Fruit fly (Drosophila melanogaster) whole organism, wandering third instar larva: ENCODE results near the gene BBS8.

ENCODE experiments used
- Abd-B ChIP-seq: fragments of >200 bp; optimal IDR thresholded peaks from 2 replicates; lab custom pipeline; 2017; ENCODE audit warnings: missing biosample characterization, missing genetic modification characterization
- CG32264 ChIP-seq: fragments of 200-800 bp; sonication (Bioruptor generic); optimal IDR thresholded peaks from 2 replicates; lab custom pipeline; 2016; ENCODE audit warnings: missing biosample characterization, missing genetic modification characterization
- CG9705 ChIP-seq: fragments of 200-800 bp; sonication (Bioruptor generic); optimal IDR thresholded peaks from 2 replicates; lab custom pipeline; 2018; ENCODE audit warnings: missing biosample characterization, mild to moderate bottlenecking, missing genetic modification characterization
- CrebA ChIP-seq: fragments of 200-800 bp; sonication (Bioruptor generic); optimal IDR thresholded peaks from 2 replicates; lab custom pipeline; 2016; ENCODE audit warnings: missing biosample characterization, mild to moderate bottlenecking, missing genetic modification characterization, borderline replicate concordance
- Dfd ChIP-seq: fragments of >200 bp; optimal IDR thresholded peaks from 2 replicates; lab custom pipeline; 2017; ENCODE audit warnings: missing biosample characterization, missing genetic modification characterization
- Dif ChIP-seq: fragments of 200-275, 200-300 bp; sonication (Bioruptor generic); optimal IDR thresholded peaks from 2 replicates; lab custom pipeline; 2018; ENCODE audit warnings: missing biosample characterization, missing genetic modification characterization; ENCODE audit not compliant: partially characterized antibody
- GATAd ChIP-seq: sonication (Bioruptor generic); optimal IDR thresholded peaks from 2 replicates; lab custom pipeline; 2016; ENCODE audit warnings: missing biosample characterization, missing genetic modification characterization
- HLH106 ChIP-seq: fragments of 200-800 bp; optimal IDR thresholded peaks from 3 replicates; lab custom pipeline; 2019; ENCODE audit warnings: missing biosample characterization, mild to moderate bottlenecking, missing genetic modification characterization, moderate library complexity
- Hnf4 ChIP-seq: fragments of 200-800 bp; sonication (Bioruptor generic); optimal IDR thresholded peaks from 2 replicates; lab custom pipeline; 2016; ENCODE audit warnings: missing biosample characterization, mild to moderate bottlenecking, missing genetic modification characterization
- Hr78 ChIP-seq: fragments of >200 bp; optimal IDR thresholded peaks from 2 replicates; lab custom pipeline; 2017; ENCODE audit warnings: missing biosample characterization, missing genetic modification characterization
- Hr83 ChIP-seq: fragments of 200-300 bp; sonication (Bioruptor generic); optimal IDR thresholded peaks from 2 replicates; lab custom pipeline; 2016; ENCODE audit warnings: missing biosample characterization, mild to moderate bottlenecking, missing genetic modification characterization, moderate library complexity; ENCODE audit not compliant: poor library complexity, severe bottlenecking
- Jra ChIP-seq: sonication (Bioruptor generic); optimal IDR thresholded peaks from 2 replicates; lab custom pipeline; 2016; ENCODE audit warnings: missing biosample characterization, missing genetic modification characterization
- Mio ChIP-seq: sonication (Bioruptor generic); optimal IDR thresholded peaks from 2 replicates; lab custom pipeline; 2016; ENCODE audit warnings: missing biosample characterization, missing genetic modification characterization
- Myc ChIP-seq: fragments of >200 bp; optimal IDR thresholded peaks from 2 replicates; lab custom pipeline; 2017
- N ChIP-seq: fragments of >200 bp; optimal IDR thresholded peaks from 2 replicates; lab custom pipeline; 2018; ENCODE audit warnings: missing biosample characterization, missing external identifiers, missing genetic modification characterization
- OdsH ChIP-seq: fragments of 200-800 bp; sonication (Bioruptor generic); optimal IDR thresholded peaks from 2 replicates; lab custom pipeline; 2016; ENCODE audit warnings: missing biosample characterization, mild to moderate bottlenecking, missing genetic modification characterization
- Rel ChIP-seq, 2 experiments: fragments of 200-800 bp; sonication (Bioruptor generic) in 1 of 2; optimal IDR thresholded peaks; 2 replicates in 1 of 2; 3 replicates in 1 of 2; lab custom pipeline; 2016 to 2019; ENCODE audit warnings: mild to moderate bottlenecking in 2 of 2, missing biosample characterization in 2 of 2, missing genetic modification characterization in 2 of 2, moderate library complexity in 1 of 2
- Sp1 ChIP-seq: fragments of 200-800 bp; sonication (Bioruptor generic); optimal IDR thresholded peaks from 3 replicates; lab custom pipeline; 2019; ENCODE audit warnings: missing biosample characterization, mild to moderate bottlenecking, missing genetic modification characterization, moderate library complexity
- Vsx2 ChIP-seq: fragments of 200-300, 225-300 bp; sonication (Bioruptor generic); optimal IDR thresholded peaks from 2 replicates; lab custom pipeline; 2018; ENCODE audit warnings: missing biosample characterization, missing genetic modification characterization; ENCODE audit not compliant: partially characterized antibody
- br ChIP-seq: fragments of 200-800 bp; sonication (Bioruptor generic); optimal IDR thresholded peaks from 2 replicates; lab custom pipeline; 2016; ENCODE audit warnings: missing biosample characterization, missing genetic modification characterization
- brk ChIP-seq: fragments of 200-800 bp; sonication (Bioruptor generic); optimal IDR thresholded peaks from 2 replicates; lab custom pipeline; 2016; ENCODE audit warnings: missing biosample characterization, mild to moderate bottlenecking, missing genetic modification characterization
- dl ChIP-seq, 2 experiments: fragments of 175-275, 200-275 bp in 1 of 2; fragments of 200-275 bp in 1 of 2; sonication (Bioruptor generic); optimal IDR thresholded peaks; lab custom pipeline; 2018; ENCODE audit warnings: mild to moderate bottlenecking in 2 of 2, missing biosample characterization in 2 of 2, missing genetic modification characterization in 2 of 2, moderate library complexity in 2 of 2; ENCODE audit not compliant: partially characterized antibody in 2 of 2, insufficient read depth in 1 of 2
- dmrt93B ChIP-seq: fragments of 200-800 bp; sonication (Bioruptor generic); optimal IDR thresholded peaks from 2 replicates; lab custom pipeline; 2018; ENCODE audit warnings: missing biosample characterization, mild to moderate bottlenecking, missing genetic modification characterization
- dsf ChIP-seq: sonication (Bioruptor generic); optimal IDR thresholded peaks from 2 replicates; lab custom pipeline; 2016; ENCODE audit warnings: missing biosample characterization, missing genetic modification characterization, borderline replicate concordance
- ey ChIP-seq: fragments of 200-800 bp; sonication (Bioruptor generic); optimal IDR thresholded peaks from 2 replicates; lab custom pipeline; 2016; ENCODE audit warnings: missing biosample characterization, missing genetic modification characterization
- foxo ChIP-seq, 2 experiments: fragments of 200-800 bp; sonication (Bioruptor generic); optimal IDR thresholded peaks; 2 replicates in 1 of 2; 3 replicates in 1 of 2; lab custom pipeline; 2016 to 2017; ENCODE audit warnings: missing biosample characterization in 2 of 2, missing genetic modification characterization in 2 of 2
- fru ChIP-seq: fragments of 200-800 bp; sonication (Bioruptor generic); optimal IDR thresholded peaks from 3 replicates; lab custom pipeline; 2016; ENCODE audit warnings: missing biosample characterization, mild to moderate bottlenecking, missing genetic modification characterization
- h ChIP-seq: fragments of 200-800 bp; sonication (Bioruptor generic); optimal IDR thresholded peaks from 3 replicates; lab custom pipeline; 2016; ENCODE audit warnings: missing biosample characterization, mild to moderate bottlenecking, missing genetic modification characterization
- jim ChIP-seq: fragments of 175-275, 200-325 bp; sonication (Bioruptor generic); optimal IDR thresholded peaks from 2 replicates; lab custom pipeline; 2016; ENCODE audit warnings: missing biosample characterization, mild to moderate bottlenecking, missing genetic modification characterization
- lola ChIP-seq: fragments of >200 bp; optimal IDR thresholded peaks from 2 replicates; lab custom pipeline; 2017; ENCODE audit warnings: missing biosample characterization, missing genetic modification characterization
- pan ChIP-seq: fragments of >200 bp; optimal IDR thresholded peaks from 2 replicates; lab custom pipeline; 2017
- psq ChIP-seq: fragments of 200-800 bp; sonication (Bioruptor generic); optimal IDR thresholded peaks from 3 replicates; lab custom pipeline; 2017; ENCODE audit warnings: missing biosample characterization, mild to moderate bottlenecking, missing genetic modification characterization, moderate library complexity
- rgr ChIP-seq: fragments of 200-800 bp; sonication (Bioruptor generic); optimal IDR thresholded peaks from 3 replicates; lab custom pipeline; 2016; ENCODE audit warnings: missing biosample characterization, mild to moderate bottlenecking, missing genetic modification characterization
- sage ChIP-seq: fragments of 200-800 bp; sonication (Bioruptor generic); optimal IDR thresholded peaks from 2 replicates; lab custom pipeline; 2016; ENCODE audit warnings: missing biosample characterization, mild to moderate bottlenecking, missing genetic modification characterization
- sv ChIP-seq: fragments of 200-800 bp; sonication (Bioruptor generic); optimal IDR thresholded peaks from 3 replicates; lab custom pipeline; 2016; ENCODE audit warnings: missing biosample characterization, missing genetic modification characterization
- tai ChIP-seq: sonication (Bioruptor generic); optimal IDR thresholded peaks from 2 replicates; lab custom pipeline; 2016; ENCODE audit warnings: missing biosample characterization, missing genetic modification characterization
- usp ChIP-seq: fragments of >200 bp; optimal IDR thresholded peaks from 2 replicates; lab custom pipeline; 2017; ENCODE audit warnings: missing biosample characterization, missing genetic modification characterization
- woc ChIP-seq: sonication (Bioruptor generic); optimal IDR thresholded peaks from 2 replicates; lab custom pipeline; 2016; ENCODE audit warnings: missing biosample characterization, mild to moderate bottlenecking, missing genetic modification characterization

BBS8 gene

dm6 chr2L:428380-428989 lies 5.8 kb downstream of the BBS8 start:
- TF ChIP-seq Abd-B (GFP tag; lab: Kevin White, UChicago) (no peak), h (GFP tag; lab: Kevin White, UChicago) (no peak), usp (no peak), Vsx2 (GFP tag; lab: Kevin White, UChicago) (no peak), dsf (GFP tag; lab: Kevin White, UChicago) (no peak), pan (lab: Kevin White, UChicago) (no peak), dl (GFP tag; optimal IDR thresholded peaks at IDR 0.05; lab: Kevin White, UChicago; ENCODE audit: insufficient read depth in 1 of 2, partially characterized antibody in 2 of 2) (no peak), Myc (lab: Kevin White, UChicago) (no peak), N (GFP tag; lab: Kevin White, UChicago) (no peak)
- TF ChIP-seq, all 38 proteins: peak for 0

DNA sequence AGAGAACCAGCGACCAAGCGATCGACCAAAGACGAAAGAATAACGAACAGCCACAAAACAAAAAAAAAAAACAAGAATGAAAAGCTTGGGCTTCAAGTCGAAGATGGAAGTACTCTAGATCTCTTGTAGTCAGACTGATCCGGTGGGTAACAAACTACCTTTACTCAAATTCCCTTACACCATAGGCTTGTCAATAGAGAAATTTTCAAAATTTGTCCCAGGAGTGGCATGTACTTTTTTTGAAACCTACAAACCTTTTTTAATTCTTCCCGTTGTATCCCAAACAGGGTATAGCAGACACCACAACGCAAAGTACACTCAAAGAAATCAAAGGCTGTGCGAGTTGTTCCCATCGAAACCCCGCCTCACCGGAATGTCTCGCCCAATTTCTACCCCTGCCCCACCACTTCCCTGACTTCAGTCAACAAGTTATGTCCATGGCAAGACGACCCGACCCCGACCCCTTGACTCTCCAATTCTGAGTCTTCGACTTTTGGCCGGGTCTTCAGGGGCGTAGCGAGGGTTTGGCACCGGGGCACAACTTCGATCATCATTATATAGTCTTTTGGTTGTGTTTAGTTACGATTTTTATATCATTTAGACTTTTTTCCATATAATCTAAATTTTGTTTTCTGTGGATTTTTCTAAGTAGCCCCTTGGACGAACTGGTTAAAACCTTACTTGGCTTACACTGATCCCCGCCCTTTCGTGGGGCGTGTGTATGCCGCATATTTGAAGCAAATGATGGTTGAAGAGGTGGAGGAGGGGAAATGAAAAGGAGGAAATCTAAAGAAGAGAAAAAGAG lies 7.2 kb downstream of the BBS8 start:
- peak; percentile 95 for TF ChIP-seq Hnf4
- peak; percentile 76 for TF ChIP-seq Jra (GFP tag; lab: Kevin White, UChicago)
- peak; percentile 82 for TF ChIP-seq CG9705 (GFP tag; lab: Kevin White, UChicago)
- TF ChIP-seq tai (GFP tag; lab: Kevin White, UChicago), result peak; percentile 90
- TF ChIP-seq Hr78 (GFP tag; lab: Kevin White, UChicago), result no peak
- peak; percentile 96 for TF ChIP-seq br (GFP tag; lab: Kevin White, UChicago)
- TF ChIP-seq brk (GFP tag; lab: Kevin White, UChicago), result peak; percentile 89
- TF ChIP-seq OdsH (GFP tag; lab: Kevin White, UChicago), result peak; percentile 95
- no peak for TF ChIP-seq Dif
- peak; percentile 82 for TF ChIP-seq dsf (GFP tag; lab: Kevin White, UChicago)
- no peak for TF ChIP-seq Rel (GFP tag; optimal IDR thresholded peaks at IDR 0.05; lab: Kevin White, UChicago)
- peak; percentile 61 for TF ChIP-seq Rel (tag; optimal IDR thresholded peaks at IDR 0.05; lab: Kevin White, UChicago)
- no peak for TF ChIP-seq Vsx2 (GFP tag; lab: Kevin White, UChicago)
- peak; percentile 97 for TF ChIP-seq h (GFP tag; lab: Kevin White, UChicago)
- peak; percentile 24 for TF ChIP-seq CrebA (GFP tag; lab: Kevin White, UChicago)
- TF ChIP-seq foxo (GFP tag; optimal IDR thresholded peaks at IDR 0.05; lab: Kevin White, UChicago), result peak; percentile 73 to 96
- peak; percentile 94 for TF ChIP-seq Sp1
- TF ChIP-seq usp, result no peak
- peak; percentile 87 for TF ChIP-seq CG32264 (GFP tag; lab: Kevin White, UChicago)
- peak; percentile 97 for TF ChIP-seq psq (GFP tag; lab: Kevin White, UChicago)
- no peak for TF ChIP-seq Myc (lab: Kevin White, UChicago)
- TF ChIP-seq sv (GFP tag; lab: Kevin White, UChicago), result peak; percentile 0
- TF ChIP-seq Mio, result peak; percentile 59
- TF ChIP-seq Hr83, result no peak
- peak; percentile 89 for TF ChIP-seq dmrt93B (GFP tag; lab: Kevin White, UChicago)
- TF ChIP-seq HLH106 (tag; lab: Kevin White, UChicago), result peak; percentile 94
- no peak for TF ChIP-seq GATAd (GFP tag; lab: Kevin White, UChicago)
- no peak for TF ChIP-seq N (GFP tag; lab: Kevin White, UChicago)
- no peak for TF ChIP-seq pan (lab: Kevin White, UChicago)
- TF ChIP-seq Dfd (GFP tag; lab: Kevin White, UChicago), result no peak
- no peak for TF ChIP-seq lola (GFP tag; lab: Kevin White, UChicago)
- no peak for TF ChIP-seq Abd-B (GFP tag; lab: Kevin White, UChicago)
- peak; percentile 96 for TF ChIP-seq ey (GFP tag; lab: Kevin White, UChicago)
- peak; percentile 93 for TF ChIP-seq rgr
- peak; percentile 96 for TF ChIP-seq fru
- TF ChIP-seq sage (GFP tag; lab: Kevin White, UChicago), result peak; percentile 93
- TF ChIP-seq woc, result peak; percentile 96
- no peak for TF ChIP-seq jim (GFP tag; lab: Kevin White, UChicago)
- TF ChIP-seq dl (GFP tag; optimal IDR thresholded peaks at IDR 0.05; lab: Kevin White, UChicago; ENCODE audit: insufficient read depth in 1 of 2, partially characterized antibody in 2 of 2), result no peak
